Worm (Caenorhabditis elegans) whole organism, late embryonic: ENCODE results near the gene syx-4.

Source experiments
- C38D4.7 ChIP-seq: fragments of 200-800 bp; sonication (Bioruptor generic); optimal IDR thresholded peaks from 2 replicates; lab custom pipeline; 2018; ENCODE audit warnings: mild to moderate bottlenecking, missing genetic modification characterization, moderate library complexity, missing compliant biosample characterization
- Y22D7AL.16 ChIP-seq: sonication (generic microtip); optimal IDR thresholded peaks from 2 replicates; lab custom pipeline; 2016; ENCODE audit warnings: missing genetic modification characterization, missing compliant biosample characterization
- ahr-1 ChIP-seq: sonication (generic microtip); optimal IDR thresholded peaks from 2 replicates; lab custom pipeline; 2016; ENCODE audit warnings: missing genetic modification characterization, missing compliant biosample characterization
- ama-1 ChIP-seq: fragments of 150-350 bp; optimal IDR thresholded peaks from 2 replicates; lab custom pipeline; 2014
- ceh-14 ChIP-seq: sonication (generic microtip); optimal IDR thresholded peaks from 2 replicates; lab custom pipeline; 2016; ENCODE audit warnings: missing genotype, missing genetic modification characterization, missing compliant biosample characterization
- ceh-19 ChIP-seq: fragments of 200-800 bp; sonication (Bioruptor generic); optimal IDR thresholded peaks from 2 replicates; lab custom pipeline; 2018; ENCODE audit warnings: mild to moderate bottlenecking, missing genetic modification characterization, missing compliant biosample characterization
- ceh-2 ChIP-seq: sonication (generic microtip); optimal IDR thresholded peaks from 2 replicates; lab custom pipeline; 2016; ENCODE audit warnings: missing genotype, missing genetic modification characterization, missing compliant biosample characterization
- ceh-22 ChIP-seq: sonication (generic microtip); optimal IDR thresholded peaks from 2 replicates; lab custom pipeline; 2017; ENCODE audit warnings: missing biosample characterization, missing genetic modification characterization
- ceh-24 ChIP-seq: sonication (generic microtip); optimal IDR thresholded peaks from 2 replicates; lab custom pipeline; 2016; ENCODE audit warnings: mild to moderate bottlenecking, missing genetic modification characterization, missing compliant biosample characterization
- ceh-45 ChIP-seq: fragments of 200-800 bp; sonication (Bioruptor generic); IDR thresholded peaks from 2 replicates; pipeline ENCODE4 v1.3.6; 2022; ENCODE audit warnings: missing genetic modification reagents, missing genetic modification characterization, missing compliant biosample characterization
- ceh-48 ChIP-seq: sonication (generic microtip); optimal IDR thresholded peaks from 2 replicates; lab custom pipeline; 2016; ENCODE audit warnings: missing genetic modification characterization, inconsistent platforms, missing compliant biosample characterization
- ceh-9 ChIP-seq: sonication (generic microtip); optimal IDR thresholded peaks from 2 replicates; lab custom pipeline; 2016; ENCODE audit warnings: mild to moderate bottlenecking, missing genetic modification characterization, inconsistent platforms, missing compliant biosample characterization
- dmd-4 ChIP-seq: sonication (generic microtip); optimal IDR thresholded peaks from 2 replicates; lab custom pipeline; 2016; ENCODE audit warnings: borderline replicate concordance, missing genetic modification characterization, missing compliant biosample characterization
- dve-1 ChIP-seq: sonication (generic microtip); optimal IDR thresholded peaks from 2 replicates; lab custom pipeline; 2017; ENCODE audit warnings: antibody characterized with exemption, mild to moderate bottlenecking, missing genetic modification characterization, missing compliant biosample characterization
- elt-2 ChIP-seq: sonication (generic microtip); optimal IDR thresholded peaks from 2 replicates; lab custom pipeline; 2016; ENCODE audit warnings: missing genetic modification reagents, missing genetic modification characterization, missing compliant biosample characterization
- elt-4 ChIP-seq: sonication (generic microtip); optimal IDR thresholded peaks from 2 replicates; lab custom pipeline; 2016; ENCODE audit warnings: missing genetic modification characterization, missing compliant biosample characterization
- eyg-1 ChIP-seq: sonication (generic microtip); optimal IDR thresholded peaks from 2 replicates; lab custom pipeline; 2016; ENCODE audit warnings: missing genotype, missing genetic modification characterization, missing compliant biosample characterization
- fkh-10 ChIP-seq: fragments of 150-350 bp; optimal IDR thresholded peaks from 2 replicates; lab custom pipeline; 2014; ENCODE audit warnings: missing biosample characterization, missing genetic modification reagents, missing genetic modification characterization
- hlh-13 ChIP-seq: fragments of 200-800 bp; sonication (Bioruptor generic); optimal IDR thresholded peaks from 2 replicates; lab custom pipeline; 2018; ENCODE audit warnings: mild to moderate bottlenecking, missing genetic modification characterization, missing compliant biosample characterization
- hlh-15 ChIP-seq: sonication (generic microtip); optimal IDR thresholded peaks from 2 replicates; lab custom pipeline; 2016; ENCODE audit warnings: missing genetic modification characterization, missing compliant biosample characterization
- hlh-30 ChIP-seq: sonication (generic microtip); optimal IDR thresholded peaks from 2 replicates; lab custom pipeline; 2017; ENCODE audit warnings: antibody characterized with exemption, missing genetic modification characterization, missing compliant biosample characterization; ENCODE audit not compliant: insufficient read depth
- hlh-6 ChIP-seq: sonication (generic microtip); optimal IDR thresholded peaks from 2 replicates; lab custom pipeline; 2016; ENCODE audit warnings: missing genotype, missing genetic modification characterization, missing compliant biosample characterization
- hlh-8 ChIP-seq: sonication (generic microtip); optimal IDR thresholded peaks from 2 replicates; lab custom pipeline; 2016; ENCODE audit warnings: missing genotype, missing genetic modification characterization, missing compliant biosample characterization
- lim-6 ChIP-seq: sonication (generic microtip); optimal IDR thresholded peaks from 2 replicates; lab custom pipeline; 2016; ENCODE audit warnings: missing genetic modification characterization, missing compliant biosample characterization
- lin-11 ChIP-seq: fragments of 200-800 bp; sonication (Bioruptor generic); optimal IDR thresholded peaks from 2 replicates; lab custom pipeline; 2018; ENCODE audit warnings: mild to moderate bottlenecking, missing genetic modification characterization, missing compliant biosample characterization
- mec-3 ChIP-seq: sonication (generic microtip); optimal IDR thresholded peaks from 2 replicates; lab custom pipeline; 2016; ENCODE audit warnings: borderline replicate concordance, missing genetic modification characterization, missing compliant biosample characterization
- nhr-232 ChIP-seq: sonication (generic microtip); optimal IDR thresholded peaks from 2 replicates; lab custom pipeline; 2016; ENCODE audit warnings: missing genetic modification characterization, missing compliant biosample characterization
- npax-4 ChIP-seq: sonication (generic microtip); optimal IDR thresholded peaks from 2 replicates; lab custom pipeline; 2016; ENCODE audit warnings: missing genetic modification characterization, missing compliant biosample characterization
- pat-9 ChIP-seq: fragments of 200-800 bp; sonication (Bioruptor generic); optimal IDR thresholded peaks from 2 replicates; lab custom pipeline; 2018; ENCODE audit warnings: mild to moderate bottlenecking, missing genetic modification characterization, moderate library complexity, missing compliant biosample characterization
- pax-1 ChIP-seq: fragments of 150-350 bp; optimal IDR thresholded peaks from 2 replicates; lab custom pipeline; 2014; ENCODE audit warnings: missing biosample characterization, missing genetic modification characterization
- pha-2 ChIP-seq: sonication (generic microtip); optimal IDR thresholded peaks from 2 replicates; lab custom pipeline; 2017; ENCODE audit warnings: mild to moderate bottlenecking, missing genetic modification characterization, missing compliant biosample characterization
- pqm-1 ChIP-seq: sonication (generic microtip); optimal IDR thresholded peaks from 2 replicates; lab custom pipeline; 2016; ENCODE audit warnings: missing genetic modification characterization, missing compliant biosample characterization
- ref-2 ChIP-seq: sonication (generic microtip); optimal IDR thresholded peaks from 2 replicates; lab custom pipeline; 2016; ENCODE audit warnings: missing genetic modification characterization, missing compliant biosample characterization
- sox-2 ChIP-seq: fragments of 200-800 bp; sonication (Bioruptor generic); IDR thresholded peaks from 2 replicates; pipeline ENCODE4 v1.3.6; 2022; ENCODE audit warnings: missing genetic modification reagents, missing genetic modification characterization, missing compliant biosample characterization
- syd-9 ChIP-seq: sonication (generic microtip); optimal IDR thresholded peaks from 2 replicates; lab custom pipeline; 2016; ENCODE audit warnings: mild to moderate bottlenecking, missing genetic modification characterization, moderate library complexity, missing compliant biosample characterization
- tbx-7 ChIP-seq: sonication (generic microtip); optimal IDR thresholded peaks from 2 replicates; lab custom pipeline; 2016; ENCODE audit warnings: missing genotype, missing genetic modification characterization, missing compliant biosample characterization
- unc-3 ChIP-seq, 2 experiments: fragments of 200-800 bp in 1 of 2; sonication (Bioruptor generic) in 1 of 2; sonication (generic microtip) in 1 of 2; conservative IDR thresholded peaks in 1 of 2; optimal IDR thresholded peaks in 1 of 2; 2 replicates each; pipeline versions ENCODE4 v1.3.6 to Lab custom; 2016 to 2022; ENCODE audit warnings: missing compliant biosample characterization in 2 of 2, missing genetic modification characterization in 2 of 2, missing genetic modification reagents in 1 of 2
- unc-42 ChIP-seq: sonication (generic microtip); optimal IDR thresholded peaks from 2 replicates; lab custom pipeline; 2016; ENCODE audit warnings: missing genotype, missing genetic modification characterization, missing compliant biosample characterization
- unc-86 ChIP-seq: sonication (generic microtip); optimal IDR thresholded peaks from 2 replicates; lab custom pipeline; 2016; ENCODE audit warnings: missing genetic modification characterization, missing compliant biosample characterization
- ztf-16 ChIP-seq: sonication (generic microtip); optimal IDR thresholded peaks from 2 replicates; lab custom pipeline; 2017; ENCODE audit warnings: missing genetic modification characterization, missing compliant biosample characterization

The syx-4 gene

ce11 chrIV:8432709-8433108, 24.4 kb upstream of the syx-4 start, which contains the start of the genes T26A8.4 and pdtf-1 (continued):
- TF ChIP-seq ceh-2 (tag; lab: Kevin White, UChicago) = peak; percentile 1
- peak; percentile 41 for TF ChIP-seq pat-9 (tag; lab: Kevin White, UChicago)
- TF ChIP-seq elt-4 (tag; lab: Kevin White, UChicago) = no peak
- TF ChIP-seq lin-11 (tag; lab: Kevin White, UChicago) = peak; percentile 6
- TF ChIP-seq hlh-13 (GFP tag; lab: Kevin White, UChicago) = no peak
- no peak for TF ChIP-seq ceh-24
- peak; percentile 70 for TF ChIP-seq unc-42 (tag; lab: Kevin White, UChicago)
- peak; percentile 95 for TF ChIP-seq hlh-30 (tag; lab: Kevin White, UChicago)
- TF ChIP-seq pax-1 (tag; lab: Kevin White, UChicago) = peak; percentile 94
- TF ChIP-seq dve-1 (tag; lab: Kevin White, UChicago) = peak; percentile 65
- no peak for TF ChIP-seq eyg-1 (tag; lab: Kevin White, UChicago)
- TF ChIP-seq unc-86 = peak; percentile 7
- TF ChIP-seq syd-9 = peak; percentile 37
- peak; percentile 11 for TF ChIP-seq ceh-48 (tag; lab: Kevin White, UChicago)

ce11 chrIV:8446904-8447303, 10.2 kb upstream of the syx-4 start, which contains the start of gene T01B11.1:
Gene T01B11.1, plus strand, starts transcription at chrIV:8447204.
- no peak for TF ChIP-seq unc-42 (tag; lab: Kevin White, UChicago)
- no peak for TF ChIP-seq mec-3 (tag; lab: Kevin White, UChicago)
- TF ChIP-seq syd-9 = no peak
- no peak for TF ChIP-seq hlh-15 (tag; lab: Kevin White, UChicago)
- no peak for TF ChIP-seq Y22D7AL.16

- TF ChIP-seq lin-11 (tag; lab: Kevin White, UChicago) (no peak), hlh-6 (no peak), hlh-15 (tag; lab: Kevin White, UChicago) (no peak), unc-86 (no peak), sox-2 (GFP tag; lab: Robert Waterston, UW) (no peak), lim-6 (tag; lab: Kevin White, UChicago) (no peak), ceh-19 (no peak), C38D4.7 (GFP tag; lab: Kevin White, UChicago) (no peak), dmd-4 (no peak), hlh-30 (tag; lab: Kevin White, UChicago) (no peak), mec-3 (tag; lab: Kevin White, UChicago) (no peak), nhr-232 (no peak), ceh-2 (tag; lab: Kevin White, UChicago) (no peak), ref-2 (tag; lab: Kevin White, UChicago) (no peak)
Observed at ce11 chrIV:8449869-8450268, 7.2 kb upstream of the syx-4 start.

- TF ChIP-seq elt-2 (tag; lab: Kevin White, UChicago) (peak; percentile 99), ceh-22 (tag; lab: Kevin White, UChicago) (no peak)
- TF ChIP-seq, all 69 proteins: peak for 1
Observed at ce11 chrIV:8450534-8450933, 6.5 kb upstream of the syx-4 start.

- TF ChIP-seq pqm-1 (tag; lab: Kevin White, UChicago) (no peak), ceh-2 (tag; lab: Kevin White, UChicago) (no peak), elt-2 (tag; lab: Kevin White, UChicago) (peak; percentile 37)
Observed at ce11 chrIV:8451709-8452248, 5.3 kb upstream of the syx-4 start, which contains the start of gene eppl-1. Gene eppl-1, minus strand, starts transcription at chrIV:8451759.

ce11 chrIV:8453178-8453577, 3.9 kb upstream of the syx-4 start:
- TF ChIP-seq ama-1 (lab: Kevin White, UChicago) (no peak), elt-4 (tag; lab: Kevin White, UChicago) (no peak), npax-4 (tag; lab: Kevin White, UChicago) (no peak), unc-3 (GFP tag; conservative IDR thresholded peaks at IDR 0.05; lab: Robert Waterston, UW) (no peak), unc-3 (tag; optimal IDR thresholded peaks at IDR 0.05; lab: Kevin White, UChicago) (no peak), tbx-7 (tag; lab: Kevin White, UChicago) (no peak), ceh-45 (GFP tag; lab: Robert Waterston, UW) (no peak), ceh-24 (no peak), fkh-10 (GFP tag; lab: Kevin White, UChicago) (no peak), ceh-14 (no peak), ceh-9 (tag; lab: Kevin White, UChicago) (no peak), ahr-1 (tag; lab: Kevin White, UChicago) (no peak), nhr-232 (no peak), pha-2 (no peak), hlh-8 (tag; lab: Kevin White, UChicago) (no peak), unc-42 (tag; lab: Kevin White, UChicago) (no peak), ceh-22 (tag; lab: Kevin White, UChicago) (no peak), ztf-16 (tag; lab: Kevin White, UChicago) (no peak), Y22D7AL.16 (no peak)
